Worm (Caenorhabditis elegans): ENCODE data around the gene lin-40.

ce11 chrV:3659472-3659871, 45.3 kb upstream of the lin-40 start, which contains the start of gene acr-23:
- TF ChIP-seq snpc-4 (tag; optimal IDR thresholded peaks at IDR 0.05), result no peak
- TF ChIP-seq nhr-77 (tag; optimal IDR thresholded peaks at IDR 0.05), result no peak
- no peak for TF ChIP-seq sea-2 (GFP tag; optimal IDR thresholded peaks at IDR 0.05)
- TF ChIP-seq ZK546.5 (tag; optimal IDR thresholded peaks at IDR 0.05), result no peak
- no peak for TF ChIP-seq aly-2 (tag; optimal IDR thresholded peaks at IDR 0.05)
- TF ChIP-seq nhr-76 (tag; optimal IDR thresholded peaks at IDR 0.05), result no peak

Measured in whole organism, L3 larva.